Fruit fly (Drosophila melanogaster) whole organism, embryonic: ENCODE measurements around the gene usp.

Experiments used
- Aef1 ChIP-seq: fragments of 200-800 bp; sonication (Bioruptor generic); IDR thresholded peaks from 3 replicates; pipeline ENCODE4 v1.3.6; 2022; ENCODE audit warnings: missing biosample characterization, missing genetic modification characterization
- Antp ChIP-seq: fragments of 200-800 bp; sonication (Bioruptor generic); optimal IDR thresholded peaks from 3 replicates; lab custom pipeline; 2016; ENCODE audit warnings: missing biosample characterization, missing genetic modification characterization
- Bgb ChIP-seq: fragments of 200-800 bp; sonication (Bioruptor generic); IDR thresholded peaks from 2 replicates; pipeline ENCODE4 v1.3.6; 2022; ENCODE audit warnings: missing biosample characterization, missing genetic modification characterization; ENCODE audit not compliant: partially characterized antibody
- CG10431 ChIP-seq: fragments of 200-800 bp; sonication (Bioruptor generic); optimal IDR thresholded peaks from 3 replicates; lab custom pipeline; 2018; ENCODE audit warnings: missing biosample characterization, mild to moderate bottlenecking, missing genetic modification characterization
- CG10565 ChIP-seq: fragments of 200-800 bp; sonication (Bioruptor generic); optimal IDR thresholded peaks from 3 replicates; lab custom pipeline; 2016; ENCODE audit warnings: missing biosample characterization, mild to moderate bottlenecking, missing genetic modification characterization
- CG11247 ChIP-seq: fragments of 200-800 bp; sonication (Bioruptor generic); IDR thresholded peaks from 2 replicates; pipeline ENCODE4 v1.3.6; 2022; ENCODE audit warnings: missing biosample characterization, missing genetic modification characterization
- CG11723 ChIP-seq: fragments of 200-800 bp; sonication (Bioruptor generic); optimal IDR thresholded peaks from 2 replicates; lab custom pipeline; 2017; ENCODE audit warnings: missing biosample characterization, mild to moderate bottlenecking, missing genetic modification characterization
- CG12942 ChIP-seq: fragments of 200-800 bp; sonication (Bioruptor generic); optimal IDR thresholded peaks from 3 replicates; lab custom pipeline; 2016; ENCODE audit warnings: missing biosample characterization, missing genetic modification characterization
- CG13123 ChIP-seq: fragments of 200-800 bp; sonication (Bioruptor generic); optimal IDR thresholded peaks from 2 replicates; lab custom pipeline; 2016; ENCODE audit warnings: missing biosample characterization, missing genetic modification characterization
- CG13287 ChIP-seq: fragments of 200-800 bp; sonication (Bioruptor generic); IDR thresholded peaks from 2 replicates; pipeline ENCODE4 v1.3.6; 2022; ENCODE audit warnings: missing biosample characterization, missing genetic modification characterization; ENCODE audit not compliant: partially characterized antibody
- CG1529 ChIP-seq: fragments of 200-800 bp; sonication (Bioruptor generic); optimal IDR thresholded peaks from 3 replicates; lab custom pipeline; 2018; ENCODE audit warnings: missing biosample characterization, missing genetic modification characterization
- CG15514 ChIP-seq: fragments of 200-800 bp; sonication (Bioruptor generic); optimal IDR thresholded peaks from 3 replicates; lab custom pipeline; 2017; ENCODE audit warnings: missing biosample characterization, missing genetic modification characterization, mild to moderate bottlenecking, moderate library complexity, missing genetic modification reagents
- CG15696 ChIP-seq: fragments of 200-800 bp; sonication (Bioruptor generic); optimal IDR thresholded peaks from 2 replicates; lab custom pipeline; 2019; ENCODE audit warnings: missing biosample characterization, mild to moderate bottlenecking, missing genetic modification characterization, moderate library complexity
- CG16813 ChIP-seq: fragments of 200-800 bp; sonication (Bioruptor generic); IDR thresholded peaks from 3 replicates; pipeline ENCODE4 v1.3.6; 2022; ENCODE audit warnings: missing biosample characterization, missing genetic modification characterization; ENCODE audit not compliant: partially characterized antibody
- CG1792 ChIP-seq: fragments of 200-800 bp; sonication (Bioruptor generic); optimal IDR thresholded peaks from 2 replicates; lab custom pipeline; 2016; ENCODE audit warnings: missing biosample characterization, missing genetic modification characterization
- CG18262 ChIP-seq: fragments of 200-800 bp; optimal IDR thresholded peaks from 3 replicates; lab custom pipeline; 2019; ENCODE audit warnings: missing biosample characterization, mild to moderate bottlenecking, missing genetic modification characterization, moderate library complexity
- CG3163 ChIP-seq: fragments of 200-800 bp; sonication (Bioruptor generic); optimal IDR thresholded peaks from 3 replicates; lab custom pipeline; 2016; ENCODE audit warnings: missing biosample characterization, missing genetic modification characterization
- CG6175 ChIP-seq: fragments of 200-800 bp; sonication (Bioruptor generic); IDR thresholded peaks from 3 replicates; pipeline ENCODE4 v1.3.6; 2022; ENCODE audit warnings: missing biosample characterization, missing genetic modification characterization
- CG6272 ChIP-seq: fragments of 200-800 bp; sonication (Bioruptor generic); IDR thresholded peaks from 2 replicates; pipeline ENCODE4 v1.3.6; 2022; ENCODE audit warnings: missing biosample characterization, missing genetic modification characterization
- CG7372 ChIP-seq: fragments of 200-800 bp; sonication (Bioruptor generic); IDR thresholded peaks from 2 replicates; pipeline ENCODE4 v1.3.6; 2022; ENCODE audit warnings: missing biosample characterization, missing genetic modification characterization
- CG8944 ChIP-seq: fragments of 200-800 bp; sonication (Bioruptor generic); optimal IDR thresholded peaks from 3 replicates; lab custom pipeline; 2016; ENCODE audit warnings: missing biosample characterization, missing genetic modification characterization
- CG9437 ChIP-seq: fragments of 200-800 bp; sonication (Bioruptor generic); optimal IDR thresholded peaks from 2 replicates; lab custom pipeline; 2018; ENCODE audit warnings: missing biosample characterization, mild to moderate bottlenecking, missing genetic modification characterization
- CG9727 ChIP-seq: fragments of 200-800 bp; sonication (Bioruptor generic); optimal IDR thresholded peaks from 3 replicates; lab custom pipeline; 2017; ENCODE audit warnings: missing biosample characterization, mild to moderate bottlenecking, missing genetic modification characterization
- Dbx ChIP-seq: fragments of 200-800 bp; sonication (Bioruptor generic); IDR thresholded peaks from 3 replicates; pipeline ENCODE4 v1.3.6; 2022; ENCODE audit warnings: missing biosample characterization, missing genetic modification characterization
- Dip2 ChIP-seq: fragments of 200-800 bp; sonication (Bioruptor generic); IDR thresholded peaks from 2 replicates; pipeline ENCODE4 v1.3.6; 2022; ENCODE audit warnings: missing biosample characterization, missing genetic modification characterization
- Elba2 ChIP-seq: fragments of 200-800 bp; sonication (Bioruptor generic); optimal IDR thresholded peaks from 3 replicates; lab custom pipeline; 2016; ENCODE audit warnings: missing biosample characterization, missing genetic modification characterization
- Ets97D ChIP-seq: fragments of 200-800 bp; sonication (Bioruptor generic); optimal IDR thresholded peaks from 3 replicates; lab custom pipeline; 2016; ENCODE audit warnings: missing biosample characterization, missing genetic modification characterization
- HmgZ ChIP-seq: fragments of 200-800 bp; sonication (Bioruptor generic); optimal IDR thresholded peaks from 2 replicates; lab custom pipeline; 2018; ENCODE audit warnings: missing biosample characterization, mild to moderate bottlenecking, missing genetic modification characterization
- Lpt ChIP-seq: fragments of >200 bp; optimal IDR thresholded peaks from 2 replicates; lab custom pipeline; 2018; ENCODE audit warnings: missing biosample characterization, missing genetic modification characterization
- Mad ChIP-seq: fragments of 200-800 bp; sonication (Bioruptor generic); optimal IDR thresholded peaks from 2 replicates; lab custom pipeline; 2016; ENCODE audit warnings: missing biosample characterization, missing genetic modification characterization
- Optix ChIP-seq: fragments of 200-800 bp; sonication (Bioruptor generic); IDR thresholded peaks from 3 replicates; pipeline ENCODE4 v1.3.6; 2022; ENCODE audit warnings: missing biosample characterization, missing genetic modification characterization
- Ssrp ChIP-seq: fragments of 200-800 bp; sonication (Bioruptor generic); optimal IDR thresholded peaks from 2 replicates; lab custom pipeline; 2018; ENCODE audit warnings: missing biosample characterization, mild to moderate bottlenecking, missing genetic modification characterization, moderate library complexity
- ase ChIP-seq: fragments of 200-800 bp; sonication (Bioruptor generic); IDR thresholded peaks from 3 replicates; pipeline ENCODE4 v1.3.6; 2022; ENCODE audit warnings: missing biosample characterization, missing genetic modification characterization
- cwo ChIP-seq: fragments of 200-800 bp; sonication (Bioruptor generic); optimal IDR thresholded peaks from 3 replicates; lab custom pipeline; 2017; ENCODE audit warnings: missing biosample characterization, missing genetic modification characterization, mild to moderate bottlenecking, moderate library complexity, missing genetic modification reagents
- dati ChIP-seq: fragments of 200-800 bp; sonication (Bioruptor generic); IDR thresholded peaks from 2 replicates; pipeline ENCODE4 v1.3.6; 2022; ENCODE audit warnings: missing biosample characterization, missing genetic modification characterization
- esg ChIP-seq: fragments of 200-800 bp; sonication (Bioruptor generic); conservative IDR thresholded peaks from 2 replicates; pipeline ENCODE4 v1.3.6; 2022; ENCODE audit warnings: missing biosample characterization, missing genetic modification characterization
- fd102C ChIP-seq: fragments of 200-800 bp; sonication (Bioruptor generic); optimal IDR thresholded peaks from 2 replicates; lab custom pipeline; 2018; ENCODE audit warnings: missing biosample characterization, mild to moderate bottlenecking, missing genetic modification characterization, moderate library complexity
- fru ChIP-seq: fragments of >200 bp; optimal IDR thresholded peaks from 2 replicates; lab custom pipeline; 2017
- gem ChIP-seq: fragments of 200-800 bp; sonication (Bioruptor generic); optimal IDR thresholded peaks from 2 replicates; lab custom pipeline; 2019; ENCODE audit warnings: missing biosample characterization, mild to moderate bottlenecking, missing genetic modification characterization, moderate library complexity
- her ChIP-seq: fragments of 200-800 bp; sonication (Bioruptor generic); optimal IDR thresholded peaks from 2 replicates; lab custom pipeline; 2016; ENCODE audit warnings: missing biosample characterization, missing genetic modification characterization
- jumu ChIP-seq: fragments of 200-800 bp; sonication (Bioruptor generic); optimal IDR thresholded peaks from 3 replicates; lab custom pipeline; 2016; ENCODE audit warnings: missing biosample characterization, missing genetic modification characterization
- maf-S ChIP-seq: fragments of 200-800 bp; sonication (Bioruptor generic); optimal IDR thresholded peaks from 2 replicates; lab custom pipeline; 2016; ENCODE audit warnings: missing biosample characterization, missing genetic modification characterization
- nau ChIP-seq: fragments of 200-800 bp; sonication (Bioruptor generic); optimal IDR thresholded peaks from 3 replicates; lab custom pipeline; 2017; ENCODE audit warnings: missing biosample characterization, mild to moderate bottlenecking, missing genetic modification characterization, missing genetic modification reagents
- odd ChIP-seq: fragments of 200-800 bp; sonication (Bioruptor generic); optimal IDR thresholded peaks from 2 replicates; lab custom pipeline; 2017; ENCODE audit warnings: missing biosample characterization, mild to moderate bottlenecking, missing genetic modification characterization
- peb ChIP-seq: fragments of 200-800 bp; sonication (Bioruptor generic); IDR thresholded peaks from 2 replicates; pipeline ENCODE4 v1.3.6; 2022; ENCODE audit warnings: missing biosample characterization, missing genetic modification characterization
- pita ChIP-seq: fragments of 200-800 bp; sonication (Bioruptor generic); optimal IDR thresholded peaks from 2 replicates; lab custom pipeline; 2017; ENCODE audit warnings: missing biosample characterization, mild to moderate bottlenecking, missing genetic modification characterization
- sisA ChIP-seq: fragments of 200-800 bp; sonication (Bioruptor generic); IDR thresholded peaks from 2 replicates; pipeline ENCODE4 v1.3.6; 2022; ENCODE audit warnings: missing biosample characterization, missing genetic modification characterization
- sob ChIP-seq: fragments of 200-800 bp; sonication (Bioruptor generic); IDR thresholded peaks from 2 replicates; pipeline ENCODE4 v1.3.6; 2022; ENCODE audit warnings: missing biosample characterization, missing genetic modification characterization
- trem ChIP-seq: fragments of 200-800 bp; optimal IDR thresholded peaks from 3 replicates; lab custom pipeline; 2019; ENCODE audit warnings: missing biosample characterization, mild to moderate bottlenecking, missing genetic modification characterization, moderate library complexity

Gene usp

DNA sequence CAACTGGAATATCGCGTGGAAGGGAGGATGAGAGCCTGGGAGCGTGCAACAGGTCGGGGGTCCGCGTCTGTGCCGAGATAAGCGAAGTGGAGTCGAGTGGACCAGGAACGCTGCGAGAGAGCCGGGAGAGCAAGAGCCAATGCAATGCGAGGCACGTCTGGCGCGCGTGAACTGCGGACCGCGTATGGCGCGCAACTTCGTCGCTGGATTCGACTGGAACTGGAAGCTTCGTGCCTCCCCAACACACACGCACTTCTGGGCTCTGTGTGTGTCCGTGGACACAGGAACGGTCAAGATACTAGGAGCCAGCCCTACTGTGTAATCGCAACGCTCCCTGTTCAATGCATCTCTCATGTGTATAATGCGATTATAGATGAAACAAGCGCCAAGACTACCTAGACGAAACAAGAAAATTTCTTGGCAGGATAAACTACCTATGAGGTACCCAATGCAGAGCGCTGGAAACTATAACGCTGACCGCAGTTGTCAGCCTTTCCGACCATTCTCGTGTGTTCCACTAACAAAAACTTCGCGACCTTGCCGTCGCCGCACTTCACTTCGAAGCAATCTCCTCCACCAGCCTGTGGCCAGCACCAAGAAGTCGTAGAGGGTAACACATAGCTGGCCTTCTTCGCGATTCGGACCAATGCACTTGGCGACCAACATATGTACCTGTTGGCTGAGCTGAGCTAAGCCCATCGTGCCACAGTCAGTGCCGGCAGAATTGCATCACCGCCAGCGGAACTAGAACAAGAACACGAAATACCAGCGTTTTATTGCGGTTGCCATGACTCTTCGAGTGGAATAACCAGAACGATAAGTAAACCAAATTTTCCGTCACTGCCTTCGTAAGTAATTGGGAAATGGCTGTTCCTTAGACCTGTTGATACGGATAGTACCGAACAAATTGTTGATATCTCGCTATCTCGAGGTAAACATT lies 30.0 kb upstream of the usp start, which contains the start of gene Rtca (continued):
- TF ChIP-seq Aef1 (GFP tag; lab: Robert Waterston, UW) (peak; percentile 68), CG16813 (GFP tag; lab: Robert Waterston, UW) (no peak), CG18262 (tag; lab: Kevin White, UChicago) (peak; percentile 60), dati (no peak), sob (GFP tag; lab: Robert Waterston, UW) (peak; percentile 64; the same call in 1 of the 2 replicates), CG13287 (GFP tag; lab: Robert Waterston, UW) (0 out of 2 replicates have a peak, but pooled peaks have one; percentile 13), ase (GFP tag; lab: Robert Waterston, UW) (no peak), cwo (GFP tag; lab: Kevin White, UChicago) (peak; percentile 73), CG15514 (GFP tag; lab: Kevin White, UChicago) (peak; percentile 73), CG15696 (tag; lab: Kevin White, UChicago) (no peak), pita (no peak), CG6175 (GFP tag; lab: Robert Waterston, UW) (0 out of 3 replicates have a peak, but pooled peaks have one; percentile 30), CG9727 (peak; percentile 62), Antp (peak; percentile 78), CG9437 (GFP tag; lab: Kevin White, UChicago) (peak; percentile 21), jumu (peak; percentile 51), CG1792 (GFP tag; lab: Kevin White, UChicago) (peak; percentile 13), CG11723 (peak; percentile 34), maf-S (GFP tag; lab: Kevin White, UChicago) (peak; percentile 66), odd (peak; percentile 54), Dbx (GFP tag; lab: Robert Waterston, UW) (peak; percentile 60; the same call in 1 of the 3 replicates), trem (tag; lab: Kevin White, UChicago) (peak; percentile 30), CG1529 (peak; percentile 8), esg (GFP tag; lab: Robert Waterston, UW) (peak; percentile 72), Mad (GFP tag; lab: Kevin White, UChicago) (peak; percentile 35), her (GFP tag; lab: Kevin White, UChicago) (peak; percentile 86), HmgZ (tag; lab: Kevin White, UChicago) (peak; percentile 71), CG13123 (GFP tag; lab: Kevin White, UChicago) (peak; percentile 3), CG10431 (no peak), sisA (GFP tag; lab: Robert Waterston, UW) (peak; percentile 65), CG10565 (no peak), CG8944 (peak; percentile 59), fd102C (GFP tag; lab: Kevin White, UChicago) (no peak), nau (GFP tag; lab: Kevin White, UChicago) (peak; percentile 8), Dip2 (GFP tag; lab: Robert Waterston, UW) (no peak), Ets97D (GFP tag; lab: Kevin White, UChicago) (no peak), Ssrp (tag; lab: Kevin White, UChicago) (peak; percentile 47), CG12942 (peak; percentile 32), Lpt (no peak), CG11247 (GFP tag; lab: Robert Waterston, UW) (peak; percentile 62; the same call in 1 of the 2 replicates), Elba2 (GFP tag; lab: Kevin White, UChicago) (no peak), Bgb (GFP tag; lab: Robert Waterston, UW) (no peak), gem (tag; lab: Kevin White, UChicago) (peak; percentile 78), CG7372 (GFP tag; lab: Robert Waterston, UW) (peak; percentile 67), Optix (GFP tag; lab: Robert Waterston, UW) (peak; percentile 65; the same call in 1 of the 3 replicates), CG3163 (GFP tag; lab: Kevin White, UChicago) (peak; percentile 55), CG6272 (GFP tag; lab: Robert Waterston, UW) (0 out of 2 replicates have a peak, but pooled peaks have one; percentile 17), peb (GFP tag; lab: Robert Waterston, UW) (no peak), fru (lab: Kevin White, UChicago) (no peak)
